Worm (Caenorhabditis elegans) whole organism, young adult: ENCODE results near the gene Y45G5AM.4.

ENCODE experiments used
- B0261.1 ChIP-seq: sonication (generic microtip); optimal IDR thresholded peaks from 2 replicates; lab custom pipeline; 2016; ENCODE audit warnings: mild to moderate bottlenecking, missing genetic modification characterization, moderate library complexity, missing compliant biosample characterization
- C06A6.2 ChIP-seq: fragments of 200-800 bp; sonication (Bioruptor generic); conservative IDR thresholded peaks from 2 replicates; pipeline ENCODE4 v1.3.6; 2022; ENCODE audit warnings: missing genetic modification characterization, missing compliant biosample characterization
- F10E7.11 ChIP-seq: sonication (generic microtip); optimal IDR thresholded peaks from 2 replicates; lab custom pipeline; 2017; ENCODE audit warnings: mild to moderate bottlenecking, missing genetic modification characterization, moderate library complexity, missing compliant biosample characterization
- F22D6.2 ChIP-seq: sonication (generic microtip); optimal IDR thresholded peaks from 2 replicates; lab custom pipeline; 2016; ENCODE audit warnings: mild to moderate bottlenecking, missing genetic modification characterization, missing compliant biosample characterization
- F57A8.1 ChIP-seq: fragments of 200-800 bp; sonication (Bioruptor generic); optimal IDR thresholded peaks from 2 replicates; lab custom pipeline; 2018; ENCODE audit warnings: mild to moderate bottlenecking, missing genetic modification characterization, moderate library complexity, missing compliant biosample characterization
- F57C9.4 ChIP-seq: sonication (generic microtip); optimal IDR thresholded peaks from 2 replicates; lab custom pipeline; 2017; ENCODE audit warnings: mild to moderate bottlenecking, missing genetic modification characterization, missing compliant biosample characterization
- Y53F4B.3 ChIP-seq: fragments of 200-800 bp; sonication (Bioruptor generic); IDR thresholded peaks from 2 replicates; pipeline ENCODE4 v1.3.6; 2022; ENCODE audit warnings: missing genetic modification reagents, missing genetic modification characterization, missing compliant biosample characterization
- Y56A3A.18 ChIP-seq: fragments of 200-800 bp; sonication (Bioruptor generic); IDR thresholded peaks from 2 replicates; pipeline ENCODE4 v1.3.6; 2022; ENCODE audit warnings: missing genetic modification reagents, missing genetic modification characterization, missing compliant biosample characterization
- ZK185.1 ChIP-seq: sonication (generic microtip); optimal IDR thresholded peaks from 2 replicates; lab custom pipeline; 2016; ENCODE audit warnings: mild to moderate bottlenecking, missing genetic modification characterization, missing compliant biosample characterization; ENCODE audit not compliant: poor library complexity, severe bottlenecking
- aptf-2 ChIP-seq: fragments of 200-800 bp; sonication (Bioruptor generic); conservative IDR thresholded peaks from 2 replicates; pipeline ENCODE4 v1.3.6; 2022; ENCODE audit warnings: missing genetic modification reagents, missing genetic modification characterization, missing compliant biosample characterization
- athp-1 ChIP-seq: sonication (generic microtip); optimal IDR thresholded peaks from 2 replicates; lab custom pipeline; 2017; ENCODE audit warnings: mild to moderate bottlenecking, missing genetic modification characterization, missing compliant biosample characterization
- attf-3 ChIP-seq: fragments of 200-800 bp; sonication (Bioruptor generic); conservative IDR thresholded peaks from 2 replicates; pipeline ENCODE4 v1.3.6; 2022; ENCODE audit warnings: missing genetic modification reagents, missing genetic modification characterization, missing compliant biosample characterization
- attf-6 ChIP-seq: fragments of 200-800 bp; sonication (Bioruptor generic); IDR thresholded peaks from 2 replicates; pipeline ENCODE4 v1.3.6; 2022; ENCODE audit warnings: missing genetic modification reagents, missing genetic modification characterization, missing compliant biosample characterization
- bed-1 ChIP-seq: fragments of 200-800 bp; sonication (Bioruptor generic); IDR thresholded peaks from 2 replicates; pipeline ENCODE4 v1.3.6; 2022; ENCODE audit warnings: missing genetic modification reagents, missing genetic modification characterization, missing compliant biosample characterization
- bed-2 ChIP-seq: fragments of 200-800 bp; sonication (Bioruptor generic); IDR thresholded peaks from 2 replicates; pipeline ENCODE4 v1.3.6; 2022; ENCODE audit warnings: missing genetic modification reagents, missing genetic modification characterization, missing compliant biosample characterization
- ccch-3 ChIP-seq: fragments of 200-800 bp; sonication (Bioruptor generic); optimal IDR thresholded peaks from 2 replicates; lab custom pipeline; 2018; ENCODE audit warnings: mild to moderate bottlenecking, missing genetic modification characterization, missing compliant biosample characterization
- cebp-2 ChIP-seq: fragments of 200-800 bp; sonication (Bioruptor generic); IDR thresholded peaks from 2 replicates; pipeline ENCODE4 v1.3.6; 2022; ENCODE audit warnings: missing genetic modification characterization, missing compliant biosample characterization
- ceh-40 ChIP-seq: fragments of 200-800 bp; sonication (Bioruptor generic); IDR thresholded peaks from 2 replicates; pipeline ENCODE4 v1.3.6; 2022; ENCODE audit warnings: missing genetic modification characterization, missing compliant biosample characterization
- ceh-79 ChIP-seq: sonication (generic microtip); optimal IDR thresholded peaks from 2 replicates; lab custom pipeline; 2017; ENCODE audit warnings: mild to moderate bottlenecking, missing genetic modification characterization, missing compliant biosample characterization
- ceh-91 ChIP-seq: fragments of 200-800 bp; sonication (Bioruptor generic); IDR thresholded peaks from 2 replicates; pipeline ENCODE4 v1.3.6; 2022; ENCODE audit warnings: missing genetic modification reagents, missing genetic modification characterization, missing compliant biosample characterization
- chd-7 ChIP-seq: sonication (generic microtip); optimal IDR thresholded peaks from 2 replicates; lab custom pipeline; 2016; ENCODE audit warnings: mild to moderate bottlenecking, missing genetic modification characterization, moderate library complexity, missing compliant biosample characterization
- die-1 ChIP-seq: sonication (generic microtip); optimal IDR thresholded peaks from 2 replicates; lab custom pipeline; 2016; ENCODE audit warnings: missing genotype, mild to moderate bottlenecking, missing genetic modification characterization, missing compliant biosample characterization
- hlh-12 ChIP-seq: sonication (generic microtip); optimal IDR thresholded peaks from 2 replicates; lab custom pipeline; 2016; ENCODE audit warnings: missing genetic modification characterization, missing compliant biosample characterization
- lag-1 ChIP-seq: fragments of 200-800 bp; sonication (Bioruptor generic); IDR thresholded peaks from 2 replicates; pipeline ENCODE4 v1.3.6; 2022; ENCODE audit warnings: missing genetic modification reagents, missing genetic modification characterization, missing compliant biosample characterization
- lir-1 ChIP-seq: fragments of 200-800 bp; sonication (Bioruptor generic); conservative IDR thresholded peaks from 2 replicates; pipeline ENCODE4 v1.3.6; 2022; ENCODE audit warnings: missing genetic modification reagents, missing genetic modification characterization, missing compliant biosample characterization
- lsl-1 ChIP-seq: fragments of 200-800 bp; sonication (Bioruptor generic); optimal IDR thresholded peaks from 2 replicates; lab custom pipeline; 2018; ENCODE audit warnings: mild to moderate bottlenecking, missing genetic modification characterization, moderate library complexity, missing compliant biosample characterization
- madf-10 ChIP-seq: sonication (generic microtip); optimal IDR thresholded peaks from 2 replicates; lab custom pipeline; 2016; ENCODE audit warnings: mild to moderate bottlenecking, missing genetic modification characterization, missing compliant biosample characterization
- madf-8 ChIP-seq: fragments of 200-800 bp; sonication (Bioruptor generic); conservative IDR thresholded peaks from 2 replicates; pipeline ENCODE4 v1.3.6; 2022; ENCODE audit warnings: missing genetic modification reagents, missing genetic modification characterization, missing compliant biosample characterization
- nfya-1 ChIP-seq: sonication (generic microtip); optimal IDR thresholded peaks from 2 replicates; lab custom pipeline; 2017; ENCODE audit warnings: antibody characterized with exemption, missing compliant biosample characterization, missing genetic modification characterization, borderline replicate concordance; ENCODE audit not compliant: insufficient read depth
- nfyb-1 ChIP-seq: fragments of 200-800 bp; sonication (Bioruptor generic); IDR thresholded peaks from 2 replicates; pipeline ENCODE4 v1.3.6; 2022; ENCODE audit warnings: missing genetic modification reagents, missing genetic modification characterization, missing compliant biosample characterization
- nhr-179 ChIP-seq: sonication (generic microtip); optimal IDR thresholded peaks from 2 replicates; lab custom pipeline; 2016; ENCODE audit warnings: mild to moderate bottlenecking, missing genetic modification characterization, missing compliant biosample characterization
- nhr-27 ChIP-seq: fragments of 200-800 bp; sonication (Bioruptor generic); optimal IDR thresholded peaks from 2 replicates; lab custom pipeline; 2018; ENCODE audit warnings: mild to moderate bottlenecking, missing genetic modification characterization, moderate library complexity, missing compliant biosample characterization
- nhr-80 ChIP-seq: sonication (generic microtip); optimal IDR thresholded peaks from 2 replicates; lab custom pipeline; 2016; ENCODE audit warnings: missing genetic modification characterization, missing compliant biosample characterization
- nhr-90 ChIP-seq: sonication (generic microtip); optimal IDR thresholded peaks from 2 replicates; lab custom pipeline; 2016; ENCODE audit warnings: missing genotype, mild to moderate bottlenecking, missing genetic modification characterization, missing compliant biosample characterization
- pbrm-1 ChIP-seq: fragments of 200-800 bp; sonication (Bioruptor generic); IDR thresholded peaks from 2 replicates; pipeline ENCODE4 v1.3.6; 2022; ENCODE audit warnings: missing genetic modification reagents, missing genetic modification characterization, missing compliant biosample characterization
- pha-4 ChIP-seq: fragments of 150-350 bp; sonication (generic microtip); optimal IDR thresholded peaks from 2 replicates; lab custom pipeline; 2014; ENCODE audit warnings: missing biosample characterization, missing genetic modification reagents, missing genetic modification characterization
- rcor-1 ChIP-seq: fragments of 200-800 bp; sonication (Bioruptor generic); IDR thresholded peaks from 2 replicates; pipeline ENCODE4 v1.3.6; 2022; ENCODE audit warnings: missing genetic modification reagents, missing genetic modification characterization, missing compliant biosample characterization
- snpc-1.3 ChIP-seq: sonication (generic microtip); optimal IDR thresholded peaks from 2 replicates; lab custom pipeline; 2017; ENCODE audit warnings: missing genetic modification characterization, mild to moderate bottlenecking, missing compliant biosample characterization, antibody characterized with exemption, moderate library complexity, missing genotype, missing genetic modification reagents; ENCODE audit not compliant: insufficient read depth
- tbx-9 ChIP-seq: sonication (generic microtip); optimal IDR thresholded peaks from 2 replicates; lab custom pipeline; 2016; ENCODE audit warnings: borderline replicate concordance, missing genetic modification characterization, inconsistent platforms, missing compliant biosample characterization
- xnd-1 ChIP-seq: sonication (generic microtip); optimal IDR thresholded peaks from 2 replicates; lab custom pipeline; 2016; ENCODE audit warnings: missing genotype, missing genetic modification reagents, missing genetic modification characterization, missing compliant biosample characterization
- zfh-2 ChIP-seq: fragments of 200-800 bp; sonication (Bioruptor generic); conservative IDR thresholded peaks from 2 replicates; pipeline ENCODE4 v1.3.6; 2022; ENCODE audit warnings: missing genetic modification reagents, missing genetic modification characterization, missing compliant biosample characterization
- ztf-22 ChIP-seq: fragments of 200-800 bp; sonication (Bioruptor generic); optimal IDR thresholded peaks from 2 replicates; lab custom pipeline; 2018; ENCODE audit warnings: mild to moderate bottlenecking, missing genetic modification characterization, moderate library complexity, missing compliant biosample characterization
- ztf-6 ChIP-seq: fragments of 200-800 bp; sonication (Bioruptor generic); IDR thresholded peaks from 2 replicates; pipeline ENCODE4 v1.3.6; 2022; ENCODE audit warnings: missing genetic modification reagents, missing genetic modification characterization, missing compliant biosample characterization

Y45G5AM.4 gene

ce11 chrV:4122415-4122814 is 40.6 kb upstream of the Y45G5AM.4 start, which contains the start of gene phat-5:
Gene phat-5, minus strand, starts transcription at chrV:4122515.
- no peak for TF ChIP-seq chd-7
- TF ChIP-seq bed-2: no peak
- TF ChIP-seq Y56A3A.18: no peak
- no peak for TF ChIP-seq athp-1
- no peak for TF ChIP-seq F57A8.1 (GFP tag; lab: Kevin White, UChicago)
- TF ChIP-seq nhr-80 (tag; lab: Kevin White, UChicago): no peak
- TF ChIP-seq pbrm-1 (GFP tag; lab: Robert Waterston, UW): no peak
- no peak for TF ChIP-seq lag-1 (GFP tag; lab: Robert Waterston, UW)
- no peak for TF ChIP-seq tbx-9 (tag; lab: Kevin White, UChicago)

- TF ChIP-seq zfh-2 (GFP tag; lab: Robert Waterston, UW) (peak; percentile 71), die-1 (tag; lab: Kevin White, UChicago) (no peak), chd-7 (no peak), cebp-2 (GFP tag; lab: Robert Waterston, UW) (no peak), madf-8 (no peak), nhr-90 (tag; lab: Kevin White, UChicago) (no peak)
Measured at ce11 chrV:4125552-4126084, 37.4 kb upstream of the Y45G5AM.4 start, which contains the start of gene T05B4.12. Gene T05B4.12, minus strand, starts transcription at chrV:4126034.

ce11 chrV:4127435-4127834 is 35.6 kb upstream of the Y45G5AM.4 start, which contains the start of gene T05B4.13:
Gene T05B4.13, minus strand, starts transcription at chrV:4127535.
- TF ChIP-seq attf-6 (GFP tag; lab: Robert Waterston, UW) (no peak), F22D6.2 (tag; lab: Kevin White, UChicago) (no peak), madf-10 (tag; lab: Kevin White, UChicago) (no peak), F10E7.11 (tag; lab: Kevin White, UChicago) (no peak), snpc-1.3 (tag; lab: Kevin White, UChicago) (no peak), ztf-22 (GFP tag; lab: Kevin White, UChicago) (no peak), pha-4 (tag; lab: Kevin White, UChicago) (no peak), nhr-27 (no peak), pbrm-1 (GFP tag; lab: Robert Waterston, UW) (no peak), xnd-1 (tag; lab: Kevin White, UChicago) (no peak), nfyb-1 (GFP tag; lab: Robert Waterston, UW) (no peak), nhr-179 (no peak), chd-7 (no peak), Y53F4B.3 (GFP tag; lab: Robert Waterston, UW) (no peak), nhr-80 (tag; lab: Kevin White, UChicago) (no peak), C06A6.2 (GFP tag; lab: Robert Waterston, UW) (no peak), F57C9.4 (tag; lab: Kevin White, UChicago) (no peak), bed-1 (GFP tag; lab: Robert Waterston, UW) (no peak), ccch-3 (no peak)

ce11 chrV:4129604-4130003 is 33.4 kb upstream of the Y45G5AM.4 start, which contains the start of gene phat-4:
Gene phat-4, plus strand, starts transcription at chrV:4129904.
- no peak for TF ChIP-seq ceh-79 (tag; lab: Kevin White, UChicago)
- no peak for TF ChIP-seq lsl-1 (GFP tag; lab: Kevin White, UChicago)
- no peak for TF ChIP-seq B0261.1
- no peak for TF ChIP-seq Y56A3A.18
- TF ChIP-seq attf-3 (GFP tag; lab: Robert Waterston, UW): no peak
- no peak for TF ChIP-seq ztf-6 (GFP tag; lab: Robert Waterston, UW)
- no peak for TF ChIP-seq nfya-1 (tag; lab: Kevin White, UChicago)
- no peak for TF ChIP-seq F22D6.2 (tag; lab: Kevin White, UChicago)
- no peak for TF ChIP-seq hlh-12 (tag; lab: Kevin White, UChicago)
- TF ChIP-seq ceh-40: no peak
- no peak for TF ChIP-seq ZK185.1 (tag; lab: Kevin White, UChicago)
- TF ChIP-seq aptf-2 (GFP tag; lab: Robert Waterston, UW): no peak
- no peak for TF ChIP-seq lir-1 (GFP tag; lab: Robert Waterston, UW)
- no peak for TF ChIP-seq rcor-1 (GFP tag; lab: Robert Waterston, UW)
- no peak for TF ChIP-seq ceh-91 (GFP tag; lab: Robert Waterston, UW)
- no peak for TF ChIP-seq F57A8.1 (GFP tag; lab: Kevin White, UChicago)
- TF ChIP-seq, all 124 proteins: peak for 0
